Worm (Caenorhabditis elegans): ENCODE results near the gene clc-20.

DNA sequence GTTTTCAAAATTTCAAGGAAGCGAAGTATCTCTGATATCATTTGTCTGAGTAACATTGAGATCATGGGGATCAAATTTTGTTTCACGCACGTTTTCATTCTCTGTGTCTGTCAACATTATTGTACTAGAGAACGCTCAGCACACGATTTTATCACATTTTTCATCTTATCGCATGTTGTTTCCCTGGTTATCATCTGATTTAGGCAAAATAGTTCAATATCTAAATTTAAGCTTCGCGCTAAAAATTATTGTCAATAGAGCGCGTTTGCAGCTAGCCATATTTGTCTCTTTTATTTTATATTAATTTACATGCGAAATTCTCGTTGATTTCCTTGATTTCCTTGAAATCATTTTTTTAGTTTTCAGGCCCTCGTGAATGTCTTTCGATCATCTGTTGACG lies 26.9 kb upstream of the clc-20 start, which contains the start of gene K02F3.2:
- peak in 2 of 6 experiments; percentile 32 to 84 for TF ChIP-seq elt-3 (tag; optimal IDR thresholded peaks at IDR 0.05)
- no peak for TF ChIP-seq alr-1 (tag; optimal IDR thresholded peaks at IDR 0.05; ENCODE audit: borderline replicate concordance)

Measured in whole organism, L1 larva.